Fruit fly (Drosophila melanogaster) whole organism, adult: ENCODE measurements around the gene CG8173.
A peak's percentile ranks its signal among the peaks of the same experiment; 100 is the strongest.

Experiments used
- CG11617 ChIP-seq: fragments of 200-800 bp; sonication (Bioruptor generic); optimal IDR thresholded peaks from 2 replicates; lab custom pipeline; 2017; ENCODE audit warnings: mild to moderate bottlenecking, missing biosample characterization, missing genetic modification reagents, missing genetic modification characterization
- CG12768 ChIP-seq: fragments of 200-800 bp; sonication (Bioruptor generic); optimal IDR thresholded peaks from 2 replicates; lab custom pipeline; 2017; ENCODE audit warnings: missing biosample characterization, missing genetic modification characterization, mild to moderate bottlenecking, moderate library complexity, missing genetic modification reagents
- CG14711 ChIP-seq: fragments of 200-800 bp; sonication (Bioruptor generic); optimal IDR thresholded peaks from 2 replicates; lab custom pipeline; 2018; ENCODE audit warnings: missing biosample characterization, mild to moderate bottlenecking, missing genetic modification characterization, moderate library complexity
- CG1620 ChIP-seq: fragments of 200-800 bp; sonication (Bioruptor generic); optimal IDR thresholded peaks from 2 replicates; lab custom pipeline; 2016; ENCODE audit warnings: missing biosample characterization, missing genetic modification characterization
- CG33017 ChIP-seq: fragments of 200-800 bp; sonication (Bioruptor generic); optimal IDR thresholded peaks from 2 replicates; lab custom pipeline; 2018; ENCODE audit warnings: missing biosample characterization, mild to moderate bottlenecking, missing genetic modification characterization, moderate library complexity
- CG5204 ChIP-seq: fragments of 200-800 bp; sonication (Bioruptor generic); optimal IDR thresholded peaks from 2 replicates; lab custom pipeline; 2016; ENCODE audit warnings: missing biosample characterization, missing genetic modification characterization
- CG7045 ChIP-seq: fragments of 200-800 bp; sonication (Bioruptor generic); optimal IDR thresholded peaks from 2 replicates; lab custom pipeline; 2017; ENCODE audit warnings: missing biosample characterization, mild to moderate bottlenecking, missing genetic modification characterization
- CG7101 ChIP-seq: fragments of 200-800 bp; sonication (Bioruptor generic); optimal IDR thresholded peaks from 2 replicates; lab custom pipeline; 2018; ENCODE audit warnings: missing biosample characterization, mild to moderate bottlenecking, missing genetic modification characterization, moderate library complexity
- Clk ChIP-seq: fragments of 200-800 bp; sonication (Bioruptor generic); optimal IDR thresholded peaks from 2 replicates; lab custom pipeline; 2017; ENCODE audit warnings: missing biosample characterization, missing genetic modification characterization
- Crg-1 ChIP-seq: fragments of 200-800 bp; sonication (Bioruptor generic); optimal IDR thresholded peaks from 2 replicates; lab custom pipeline; 2016; ENCODE audit warnings: missing biosample characterization, missing genetic modification characterization
- Hr96 ChIP-seq: fragments of 200-800 bp; sonication (Bioruptor generic); optimal IDR thresholded peaks from 2 replicates; lab custom pipeline; 2016; ENCODE audit warnings: missing biosample characterization, missing genetic modification characterization
- Mnt ChIP-seq: fragments of 200-800 bp; sonication (Bioruptor generic); optimal IDR thresholded peaks from 2 replicates; lab custom pipeline; 2016; ENCODE audit warnings: missing biosample characterization, mild to moderate bottlenecking, missing genetic modification characterization
- bab1 ChIP-seq: fragments of 200-800 bp; sonication (Bioruptor generic); optimal IDR thresholded peaks from 3 replicates; lab custom pipeline; 2019; ENCODE audit warnings: missing biosample characterization, mild to moderate bottlenecking, missing genetic modification characterization, moderate library complexity
- cic ChIP-seq: fragments of 200-800 bp; sonication (Bioruptor generic); optimal IDR thresholded peaks from 2 replicates; lab custom pipeline; 2017; ENCODE audit warnings: missing biosample characterization, mild to moderate bottlenecking, missing genetic modification characterization, moderate library complexity
- cnc ChIP-seq, 2 experiments: fragments of >200 bp; optimal IDR thresholded peaks; 2 replicates each; lab custom pipeline; 2017
- kay ChIP-seq: fragments of 200-800 bp; sonication (Bioruptor generic); peaks from one replicate; lab custom pipeline; 2016; ENCODE audit warnings: missing biosample characterization, missing genetic modification characterization, borderline replicate concordance
- ovo ChIP-seq: fragments of 200-800 bp; sonication (Bioruptor generic); optimal IDR thresholded peaks from 2 replicates; lab custom pipeline; 2016; ENCODE audit warnings: missing biosample characterization, missing genetic modification characterization
- pad ChIP-seq: fragments of 200-800 bp; sonication (Bioruptor generic); optimal IDR thresholded peaks from 3 replicates; lab custom pipeline; 2017; ENCODE audit warnings: missing biosample characterization, missing genetic modification characterization, mild to moderate bottlenecking, moderate library complexity, missing genetic modification reagents
- tj ChIP-seq: fragments of 200-800 bp; sonication (Bioruptor generic); optimal IDR thresholded peaks from 3 replicates; lab custom pipeline; 2017; ENCODE audit warnings: missing biosample characterization, mild to moderate bottlenecking, missing genetic modification characterization, moderate library complexity
- toe ChIP-seq: fragments of 200-800 bp; sonication (Bioruptor generic); optimal IDR thresholded peaks from 2 replicates; lab custom pipeline; 2016; ENCODE audit warnings: missing biosample characterization, missing genetic modification characterization

CG8173 gene

dm6 chrX:17709546-17710272, at the start of gene CG8173, which contains the start of gene raskol:
CG8173 (minus strand) TSS chrX:17709653.
raskol (plus strand) TSS chrX:17710144.
- TF ChIP-seq CG14711, result no peak
- no peak for TF ChIP-seq cnc (optimal IDR thresholded peaks at IDR 0.05; lab: Kevin White, UChicago)
- TF ChIP-seq kay, result peak; percentile 68
- TF ChIP-seq CG33017, result no peak
- peak; percentile 34 for TF ChIP-seq CG1620 (GFP tag; lab: Kevin White, UChicago)
- TF ChIP-seq Clk (GFP tag; lab: Kevin White, UChicago), result no peak
- peak; percentile 54 for TF ChIP-seq bab1 (GFP tag; lab: Kevin White, UChicago)
- TF ChIP-seq CG11617 (GFP tag; lab: Kevin White, UChicago), result no peak
- no peak for TF ChIP-seq tj (GFP tag; lab: Kevin White, UChicago)
- no peak for TF ChIP-seq Hr96 (GFP tag; lab: Kevin White, UChicago)
- no peak for TF ChIP-seq pad (GFP tag; lab: Kevin White, UChicago)
- no peak for TF ChIP-seq Crg-1 (GFP tag; lab: Kevin White, UChicago)
- no peak for TF ChIP-seq ovo (GFP tag; lab: Kevin White, UChicago)
- TF ChIP-seq CG12768 (GFP tag; lab: Kevin White, UChicago), result no peak
- no peak for TF ChIP-seq CG5204 (GFP tag; lab: Kevin White, UChicago)
- peak; percentile 18 for TF ChIP-seq Mnt (GFP tag; lab: Kevin White, UChicago)
- peak; percentile 8 for TF ChIP-seq CG7101 (tag; lab: Kevin White, UChicago)

dm6 chrX:17756845-17757244, 47.4 kb upstream of the CG8173 start:
- no peak for TF ChIP-seq CG14711
- TF ChIP-seq Clk (GFP tag; lab: Kevin White, UChicago), result no peak
- TF ChIP-seq pad (GFP tag; lab: Kevin White, UChicago), result no peak
- no peak for TF ChIP-seq kay
- no peak for TF ChIP-seq CG11617 (GFP tag; lab: Kevin White, UChicago)
- no peak for TF ChIP-seq cnc (optimal IDR thresholded peaks at IDR 0.05; lab: Kevin White, UChicago)
- TF ChIP-seq Crg-1 (GFP tag; lab: Kevin White, UChicago), result no peak

- TF ChIP-seq CG12768 (GFP tag; lab: Kevin White, UChicago) (no peak), CG1620 (GFP tag; lab: Kevin White, UChicago) (no peak)
These were observed 45.7 kb upstream of the CG8173 start for dm6 chrX:17755158-17755557.

dm6 chrX:17751658-17752057, 42.2 kb upstream of the CG8173 start:
- TF ChIP-seq CG11617 (GFP tag; lab: Kevin White, UChicago) (no peak), toe (GFP tag; lab: Kevin White, UChicago) (peak; percentile 6), tj (GFP tag; lab: Kevin White, UChicago) (peak; percentile 40), CG12768 (GFP tag; lab: Kevin White, UChicago) (no peak), bab1 (GFP tag; lab: Kevin White, UChicago) (peak; percentile 62), CG14711 (no peak), CG7045 (GFP tag; lab: Kevin White, UChicago) (no peak), CG5204 (GFP tag; lab: Kevin White, UChicago) (peak; percentile 6), ovo (GFP tag; lab: Kevin White, UChicago) (no peak), Crg-1 (GFP tag; lab: Kevin White, UChicago) (peak; percentile 12), Mnt (GFP tag; lab: Kevin White, UChicago) (peak; percentile 19), CG1620 (GFP tag; lab: Kevin White, UChicago) (peak; percentile 71), Clk (GFP tag; lab: Kevin White, UChicago) (no peak), CG7101 (tag; lab: Kevin White, UChicago) (peak; percentile 21), cic (GFP tag; lab: Kevin White, UChicago) (no peak), cnc (optimal IDR thresholded peaks at IDR 0.05; lab: Kevin White, UChicago) (no peak), pad (GFP tag; lab: Kevin White, UChicago) (peak; percentile 33), Hr96 (GFP tag; lab: Kevin White, UChicago) (peak; percentile 12), CG33017 (no peak), kay (no peak)

- TF ChIP-seq tj (GFP tag; lab: Kevin White, UChicago) (no peak), CG12768 (GFP tag; lab: Kevin White, UChicago) (no peak), bab1 (GFP tag; lab: Kevin White, UChicago) (no peak), cnc (optimal IDR thresholded peaks at IDR 0.05; lab: Kevin White, UChicago) (no peak), CG1620 (GFP tag; lab: Kevin White, UChicago) (no peak), pad (GFP tag; lab: Kevin White, UChicago) (no peak), Crg-1 (GFP tag; lab: Kevin White, UChicago) (no peak), CG7101 (tag; lab: Kevin White, UChicago) (no peak), CG14711 (no peak), toe (GFP tag; lab: Kevin White, UChicago) (no peak), Clk (GFP tag; lab: Kevin White, UChicago) (no peak), CG5204 (GFP tag; lab: Kevin White, UChicago) (no peak), CG11617 (GFP tag; lab: Kevin White, UChicago) (no peak), kay (no peak), CG33017 (no peak), ovo (GFP tag; lab: Kevin White, UChicago) (no peak), CG7045 (GFP tag; lab: Kevin White, UChicago) (no peak), cic (GFP tag; lab: Kevin White, UChicago) (no peak)
These were observed 36.4 kb upstream of the CG8173 start for dm6 chrX:17745705-17746416.
